Fruit fly (Drosophila melanogaster): ENCODE results near the gene CG5412.

- TF ChIP-seq h (optimal IDR thresholded peaks at IDR 0.05) (no peak), psq (optimal IDR thresholded peaks at IDR 0.05) (no peak), Myc (optimal IDR thresholded peaks at IDR 0.05) (no peak)
Observed at dm6 chr3R:20573326-20573725, 3.5 kb upstream of the CG5412 start.
